Worm (Caenorhabditis elegans) whole organism, L2 larva: ENCODE results near the gene C38D9.2.

ENCODE experiments used
- ZK546.5 ChIP-seq: sonication (generic microtip); optimal IDR thresholded peaks from 2 replicates; lab custom pipeline; 2017; ENCODE audit warnings: missing biosample characterization, missing genetic modification characterization
- ama-1 ChIP-seq: fragments of 150-350 bp; optimal IDR thresholded peaks from 2 replicates; lab custom pipeline; 2018; ENCODE audit warnings: inconsistent platforms
- ceh-82 ChIP-seq: fragments of 150-350 bp; optimal IDR thresholded peaks from 2 replicates; lab custom pipeline; 2014; ENCODE audit warnings: missing biosample characterization, missing genetic modification characterization
- lin-39 ChIP-seq: fragments of 150-350 bp; optimal IDR thresholded peaks from 2 replicates; lab custom pipeline; 2014; ENCODE audit warnings: missing biosample characterization, missing genetic modification reagents, missing genetic modification characterization
- mbf-1 ChIP-seq: sonication (generic microtip); optimal IDR thresholded peaks from 2 replicates; lab custom pipeline; 2017; ENCODE audit warnings: missing biosample characterization, missing genetic modification characterization
- nhr-25 ChIP-seq: fragments of 150-350 bp; sonication (generic microtip); optimal IDR thresholded peaks from 3 replicates; lab custom pipeline; 2014; ENCODE audit warnings: missing biosample characterization, missing genetic modification characterization
- nhr-6 ChIP-seq: fragments of 150-350 bp; optimal IDR thresholded peaks from 2 replicates; lab custom pipeline; 2014; ENCODE audit warnings: missing biosample characterization, missing genetic modification characterization
- zag-1 ChIP-seq: fragments of 150-350 bp; optimal IDR thresholded peaks from 2 replicates; lab custom pipeline; 2014; ENCODE audit warnings: missing biosample characterization, missing genetic modification characterization
- ztf-11 ChIP-seq: sonication (generic microtip); optimal IDR thresholded peaks from 2 replicates; lab custom pipeline; 2017; ENCODE audit warnings: missing biosample characterization, missing genetic modification characterization
- ztf-4 ChIP-seq: fragments of 150-350 bp; optimal IDR thresholded peaks from 2 replicates; lab custom pipeline; 2014; ENCODE audit warnings: missing biosample characterization, missing genetic modification characterization

DNA sequence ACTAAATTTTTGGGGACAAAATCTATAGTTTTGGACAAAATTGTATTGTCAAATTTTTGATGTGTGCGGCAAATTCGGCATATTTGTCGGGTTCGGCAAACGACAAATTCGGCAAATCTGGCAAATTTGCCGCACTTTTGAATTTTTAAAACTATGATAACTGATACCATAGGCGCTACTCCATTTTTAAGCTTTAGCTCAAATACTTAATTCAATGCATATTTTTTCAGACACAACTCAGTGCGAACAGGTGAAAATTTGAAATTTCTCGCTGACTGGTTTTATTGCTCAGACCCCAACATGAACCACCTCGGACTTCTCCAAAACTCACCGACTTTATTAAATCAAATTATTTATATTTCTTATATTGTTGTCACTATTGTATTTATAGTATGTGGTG, 26.7 kb upstream of the C38D9.2 start, which contains the start of gene srz-25:
- no peak for TF ChIP-seq ztf-11
- no peak for TF ChIP-seq nhr-25 (tag; lab: Kevin White, UChicago)
- TF ChIP-seq ztf-4 (tag; lab: Kevin White, UChicago): no peak
- TF ChIP-seq mbf-1 (tag; lab: Kevin White, UChicago): no peak
- TF ChIP-seq ama-1: no peak
- no peak for TF ChIP-seq zag-1 (tag; lab: Kevin White, UChicago)
- TF ChIP-seq ZK546.5: no peak
- TF ChIP-seq nhr-6 (tag; lab: Kevin White, UChicago): no peak
- no peak for TF ChIP-seq ceh-82 (tag; lab: Kevin White, UChicago)
- TF ChIP-seq lin-39: no peak
